Fruit fly (Drosophila melanogaster): ENCODE data around the gene CG8661.

Gene CG8661

dm6 chrX:17316723-17317262, 32.5 kb upstream of the CG8661 start:
- TF ChIP-seq esn (GFP tag; optimal IDR thresholded peaks at IDR 0.05) (no peak), CG6792 (GFP tag; optimal IDR thresholded peaks at IDR 0.05) (no peak), spab (GFP tag; optimal IDR thresholded peaks at IDR 0.05) (no peak), Met (GFP tag; optimal IDR thresholded peaks at IDR 0.05) (no peak), topi (GFP tag; optimal IDR thresholded peaks at IDR 0.05) (no peak), eg (GFP tag; IDR thresholded peaks at IDR 0.05) (no peak), Ets96B (tag; optimal IDR thresholded peaks at IDR 0.05) (no peak), CG8319 (GFP tag; optimal IDR thresholded peaks at IDR 0.05) (no peak), fd59A (GFP tag; optimal IDR thresholded peaks at IDR 0.05) (no peak), CG9139 (GFP tag; optimal IDR thresholded peaks at IDR 0.05) (no peak)

DNA sequence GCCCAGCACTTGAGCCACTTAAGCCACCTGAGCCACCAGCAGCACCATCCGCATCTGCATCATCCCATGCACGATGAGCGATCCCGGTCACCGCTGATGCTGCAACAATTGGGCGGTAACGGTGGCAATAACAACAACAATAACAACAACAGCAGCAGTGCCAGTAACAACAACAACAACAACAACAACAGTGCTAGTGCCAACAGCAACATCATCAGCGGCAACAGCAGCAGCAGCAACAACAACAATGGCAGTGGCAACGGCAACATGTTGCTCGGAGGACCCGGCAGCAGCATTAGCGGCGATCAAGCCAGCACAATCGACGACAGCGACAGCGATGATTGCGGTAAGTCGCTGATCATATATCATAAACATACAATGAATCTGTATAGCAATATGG, 31.3 kb upstream of the CG8661 start:
- no peak for TF ChIP-seq achi (GFP tag; optimal IDR thresholded peaks at IDR 0.05)
- no peak for TF ChIP-seq net (GFP tag; optimal IDR thresholded peaks at IDR 0.05)
- TF ChIP-seq CG11902 (GFP tag; optimal IDR thresholded peaks at IDR 0.05) = no peak
- TF ChIP-seq topi (GFP tag; optimal IDR thresholded peaks at IDR 0.05) = no peak
- TF ChIP-seq eg (GFP tag; IDR thresholded peaks at IDR 0.05) = no peak
- no peak for TF ChIP-seq ss (GFP tag; optimal IDR thresholded peaks at IDR 0.05)
- TF ChIP-seq CG3919 (GFP tag; optimal IDR thresholded peaks at IDR 0.05) = no peak
- TF ChIP-seq Hr39 (GFP tag; optimal IDR thresholded peaks at IDR 0.05) = no peak

dm6 chrX:17314213-17314612, 29.9 kb upstream of the CG8661 start, which contains the start of gene B-H2:
B-H2 (plus strand) TSS chrX:17314581.
- TF ChIP-seq CG11762 (GFP tag; optimal IDR thresholded peaks at IDR 0.05; ENCODE audit: insufficient read depth) (no peak), CG3919 (GFP tag; optimal IDR thresholded peaks at IDR 0.05) (peak; percentile 12), dsx (GFP tag; optimal IDR thresholded peaks at IDR 0.05; ENCODE audit: poor library complexity, severe bottlenecking) (peak; percentile 31), CG6163 (GFP tag; IDR thresholded peaks at IDR 0.05) (0 out of 3 replicates have a peak, but pooled peaks have one; percentile 37)

dm6 chrX:17313346-17313745, 29.0 kb upstream of the CG8661 start:
- peak; percentile 26 for TF ChIP-seq Eip78C (GFP tag)
- TF ChIP-seq CG6808 (GFP tag; optimal IDR thresholded peaks at IDR 0.05) = no peak
- TF ChIP-seq dsx (GFP tag; optimal IDR thresholded peaks at IDR 0.05; ENCODE audit: poor library complexity, severe bottlenecking) = peak; percentile 65
- TF ChIP-seq achi (GFP tag; optimal IDR thresholded peaks at IDR 0.05) = no peak

dm6 chrX:17308211-17308610, 23.9 kb upstream of the CG8661 start:
- TF ChIP-seq CG6276 (GFP tag; optimal IDR thresholded peaks at IDR 0.05) (no peak), Hr4 (GFP tag; optimal IDR thresholded peaks at IDR 0.05) (no peak), CG15336 (GFP tag; IDR thresholded peaks at IDR 0.05) (no peak), fd85E (GFP tag; optimal IDR thresholded peaks at IDR 0.05) (no peak), OdsH (GFP tag; optimal IDR thresholded peaks at IDR 0.05) (no peak), Sox15 (GFP tag; optimal IDR thresholded peaks at IDR 0.05) (no peak), fd59A (GFP tag; optimal IDR thresholded peaks at IDR 0.05) (no peak)

DNA sequence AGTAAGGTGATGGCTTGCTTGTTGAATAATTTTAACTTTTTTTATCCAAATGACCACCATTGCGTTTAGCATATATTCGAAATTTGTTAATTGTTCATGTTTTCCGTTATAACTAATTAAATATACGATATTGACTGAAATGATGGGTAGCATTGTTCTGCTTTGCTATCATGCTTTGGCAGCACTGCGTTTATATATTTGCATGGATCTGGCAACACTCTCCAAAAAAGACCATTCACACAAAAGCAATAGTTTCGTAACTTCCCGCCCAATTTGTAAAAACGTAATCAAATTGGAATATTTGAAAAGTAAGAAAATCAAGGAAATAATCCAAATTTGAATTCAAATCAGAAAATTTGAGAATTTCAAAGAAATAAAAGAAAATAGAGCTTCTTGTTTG, 21.2 kb upstream of the CG8661 start:
- TF ChIP-seq fkh (GFP tag; optimal IDR thresholded peaks at IDR 0.05) = peak; percentile 19
- no peak for TF ChIP-seq CG1621 (tag; optimal IDR thresholded peaks at IDR 0.05)
- no peak for TF ChIP-seq CG32006 (GFP tag; optimal IDR thresholded peaks at IDR 0.05)
- TF ChIP-seq CG6276 (GFP tag; optimal IDR thresholded peaks at IDR 0.05) = no peak
- TF ChIP-seq CG6808 (GFP tag; optimal IDR thresholded peaks at IDR 0.05) = peak; percentile 100
- TF ChIP-seq Eip78C (GFP tag) = peak; percentile 10
- TF ChIP-seq topi (GFP tag; optimal IDR thresholded peaks at IDR 0.05) = no peak
- TF ChIP-seq Smox (GFP tag; optimal IDR thresholded peaks at IDR 0.05) = no peak
- no peak for TF ChIP-seq CG16779 (tag; optimal IDR thresholded peaks at IDR 0.05)
- TF ChIP-seq Met (GFP tag; optimal IDR thresholded peaks at IDR 0.05) = no peak
- no peak for TF ChIP-seq CG6163 (GFP tag; IDR thresholded peaks at IDR 0.05)

All from whole organism, prepupa.